ENCODE assay signal across 2 fruit fly cellular contexts in genomic region chr3R:30164162-30164561, dm6.
TF ChIP-seq lines count a peak whose summit lies in the region.

No protein-coding gene starts in this region.

TF ChIP-seq in whole organism, embryonic, 481 proteins besides CTCF, POLR2A, EP300 and RAD21 (continued from another document and continues in another):
- no peak for TF ChIP-seq CG15011 (GFP tag; optimal IDR thresholded peaks at IDR 0.05; lab: Kevin White, UChicago)
- peak; percentile 58 for TF ChIP-seq ATbp (GFP tag; optimal IDR thresholded peaks at IDR 0.05; lab: Kevin White, UChicago)
- TF ChIP-seq CG6254 (GFP tag; optimal IDR thresholded peaks at IDR 0.05; lab: Kevin White, UChicago): peak; percentile 10
- TF ChIP-seq tap (tag; optimal IDR thresholded peaks at IDR 0.05; lab: Kevin White, UChicago): no peak
- TF ChIP-seq CG4360 (GFP tag; IDR thresholded peaks at IDR 0.05; lab: Robert Waterston, UW): no peak
- TF ChIP-seq inv (GFP tag; IDR thresholded peaks at IDR 0.05; lab: Robert Waterston, UW; ENCODE audit: partially characterized antibody): no peak
- peak; percentile 32 for TF ChIP-seq CG30403 (GFP tag; optimal IDR thresholded peaks at IDR 0.05; lab: Kevin White, UChicago)
- no peak for TF ChIP-seq Asciz (GFP tag; optimal IDR thresholded peaks at IDR 0.05; lab: Kevin White, UChicago)
- TF ChIP-seq phol (tag; optimal IDR thresholded peaks at IDR 0.05; lab: Kevin White, UChicago): peak; percentile 42
- no peak for TF ChIP-seq Oaz (GFP tag; IDR thresholded peaks at IDR 0.05; lab: Robert Waterston, UW)
- TF ChIP-seq Pdp1 (GFP tag; optimal IDR thresholded peaks at IDR 0.05; lab: Kevin White, UChicago): peak in 1 of 2 experiments; percentile 26
- no peak for TF ChIP-seq dm (GFP tag; optimal IDR thresholded peaks at IDR 0.05; lab: Kevin White, UChicago)
- no peak for TF ChIP-seq pb (GFP tag; optimal IDR thresholded peaks at IDR 0.05; lab: Kevin White, UChicago)
- no peak for TF ChIP-seq CG12104 (GFP tag; optimal IDR thresholded peaks at IDR 0.05; lab: Kevin White, UChicago)
- TF ChIP-seq Drgx (GFP tag; IDR thresholded peaks at IDR 0.05; lab: Robert Waterston, UW): peak; percentile 86
- TF ChIP-seq Lim3 (GFP tag; IDR thresholded peaks at IDR 0.05; lab: Robert Waterston, UW): no peak
- TF ChIP-seq Hr78 (GFP tag; optimal IDR thresholded peaks at IDR 0.05; lab: Kevin White, UChicago): peak in 1 of 2 experiments; percentile 11
- peak; percentile 29 for TF ChIP-seq lab (GFP tag; optimal IDR thresholded peaks at IDR 0.05; lab: Kevin White, UChicago)
- no peak for TF ChIP-seq prd (optimal IDR thresholded peaks at IDR 0.05; lab: Kevin White, UChicago)
- TF ChIP-seq prd (GFP tag; IDR thresholded peaks at IDR 0.05; lab: Robert Waterston, UW): peak; percentile 72; the same call in 2 of the 3 replicates
- TF ChIP-seq sens-2 (GFP tag; IDR thresholded peaks at IDR 0.05; lab: Robert Waterston, UW): no peak
- TF ChIP-seq sisA (GFP tag; IDR thresholded peaks at IDR 0.05; lab: Robert Waterston, UW): peak; percentile 55; the same call in 1 of the 2 replicates
- no peak for TF ChIP-seq CG7271 (tag; optimal IDR thresholded peaks at IDR 0.05; lab: Kevin White, UChicago)
- no peak for TF ChIP-seq CHES-1-like (GFP tag; optimal IDR thresholded peaks at IDR 0.05; lab: Kevin White, UChicago)
- TF ChIP-seq CG32772 (GFP tag; IDR thresholded peaks at IDR 0.05; lab: Robert Waterston, UW): 0 out of 2 replicates have a peak, but pooled peaks have one; percentile 18
- TF ChIP-seq slp2 (GFP tag; optimal IDR thresholded peaks at IDR 0.05; lab: Kevin White, UChicago): peak; percentile 17
- TF ChIP-seq H2.0 (GFP tag; IDR thresholded peaks at IDR 0.05; lab: Robert Waterston, UW): 0 out of 2 replicates have a peak, but pooled peaks have one; percentile 30
- peak; percentile 63 for TF ChIP-seq Ptx1 (GFP tag; IDR thresholded peaks at IDR 0.05; lab: Robert Waterston, UW)
- TF ChIP-seq ewg (GFP tag; optimal IDR thresholded peaks at IDR 0.05; lab: Kevin White, UChicago): peak; percentile 25
- peak; percentile 7 for TF ChIP-seq CG10209 (GFP tag; optimal IDR thresholded peaks at IDR 0.05; lab: Kevin White, UChicago)
- peak; percentile 38; the same call in 1 of the 2 replicates for TF ChIP-seq CG6689 (GFP tag; IDR thresholded peaks at IDR 0.05; lab: Robert Waterston, UW)
- peak; percentile 64 for TF ChIP-seq Sox102F (GFP tag; optimal IDR thresholded peaks at IDR 0.05; lab: Kevin White, UChicago)
- peak; percentile 35 for TF ChIP-seq az2 (GFP tag; optimal IDR thresholded peaks at IDR 0.05; lab: Kevin White, UChicago)
- no peak for TF ChIP-seq CG8359 (GFP tag; optimal IDR thresholded peaks at IDR 0.05; lab: Kevin White, UChicago; ENCODE audit: borderline replicate concordance)
- TF ChIP-seq CG7556 (GFP tag; optimal IDR thresholded peaks at IDR 0.05; lab: Kevin White, UChicago): peak; percentile 6
- no peak for TF ChIP-seq CG17385 (GFP tag; optimal IDR thresholded peaks at IDR 0.05; lab: Kevin White, UChicago)
- TF ChIP-seq lmd (GFP tag; IDR thresholded peaks at IDR 0.05; lab: Robert Waterston, UW): peak; percentile 41; the same call in 1 of the 2 replicates
- no peak for TF ChIP-seq zen (tag; optimal IDR thresholded peaks at IDR 0.05; lab: Kevin White, UChicago)
- no peak for TF ChIP-seq Dip2 (GFP tag; IDR thresholded peaks at IDR 0.05; lab: Robert Waterston, UW)
- no peak for TF ChIP-seq wek (GFP tag; optimal IDR thresholded peaks at IDR 0.05; lab: Kevin White, UChicago)
- peak; percentile 5 for TF ChIP-seq mam (GFP tag; optimal IDR thresholded peaks at IDR 0.05; lab: Kevin White, UChicago)
- peak; percentile 48; the same call in 1 of the 2 replicates for TF ChIP-seq ara (GFP tag; IDR thresholded peaks at IDR 0.05; lab: Robert Waterston, UW)
- peak; percentile 77; the same call in 2 of the 3 replicates for TF ChIP-seq so (GFP tag; IDR thresholded peaks at IDR 0.05; lab: Robert Waterston, UW)
- 0 out of 2 replicates have a peak, but pooled peaks have one; percentile 31 for TF ChIP-seq Atf6 (GFP tag; IDR thresholded peaks at IDR 0.05; lab: Robert Waterston, UW)
- peak; percentile 43 for TF ChIP-seq CG17359 (tag; optimal IDR thresholded peaks at IDR 0.05; lab: Kevin White, UChicago)
- TF ChIP-seq CG11398 (GFP tag; optimal IDR thresholded peaks at IDR 0.05; lab: Kevin White, UChicago): no peak
- TF ChIP-seq stc (GFP tag; IDR thresholded peaks at IDR 0.05; lab: Robert Waterston, UW): peak; percentile 52; the same call in 1 of the 2 replicates
- TF ChIP-seq NC2α (GFP tag; optimal IDR thresholded peaks at IDR 0.05; lab: Kevin White, UChicago): no peak
- no peak for TF ChIP-seq pan (optimal IDR thresholded peaks at IDR 0.05; lab: Kevin White, UChicago)
- TF ChIP-seq pan (GFP tag; optimal IDR thresholded peaks at IDR 0.05 in 1 of 2, IDR thresholded peaks at IDR 0.05 in 1 of 2): peak in 1 of 2 experiments; percentile 62
- 0 out of 2 replicates have a peak, but pooled peaks have one; percentile 11 for TF ChIP-seq bowl (GFP tag; IDR thresholded peaks at IDR 0.05; lab: Robert Waterston, UW)
- TF ChIP-seq CG16863 (GFP tag; optimal IDR thresholded peaks at IDR 0.05; lab: Kevin White, UChicago): no peak
- TF ChIP-seq bab2 (GFP tag; optimal IDR thresholded peaks at IDR 0.05; lab: Kevin White, UChicago): peak; percentile 12
- TF ChIP-seq Rx (GFP tag; IDR thresholded peaks at IDR 0.05; lab: Robert Waterston, UW): peak; percentile 36; the same call in 1 of the 2 replicates
- TF ChIP-seq Sry-δ (GFP tag; optimal IDR thresholded peaks at IDR 0.05; lab: Kevin White, UChicago): no peak
- peak; percentile 48 for TF ChIP-seq ttk (GFP tag; IDR thresholded peaks at IDR 0.05; lab: Robert Waterston, UW)
- peak; percentile 17 for TF ChIP-seq CG30431 (GFP tag; optimal IDR thresholded peaks at IDR 0.05; lab: Kevin White, UChicago)
- peak; percentile 5 for TF ChIP-seq CG4820 (GFP tag; optimal IDR thresholded peaks at IDR 0.05; lab: Kevin White, UChicago)
- 0 out of 3 replicates have a peak, but pooled peaks have one; percentile 29 for TF ChIP-seq sr (GFP tag; IDR thresholded peaks at IDR 0.05; lab: Robert Waterston, UW)
- TF ChIP-seq ken (GFP tag; IDR thresholded peaks at IDR 0.05; lab: Robert Waterston, UW): 0 out of 3 replicates have a peak, but pooled peaks have one; percentile 56
- TF ChIP-seq CG1603 (tag; optimal IDR thresholded peaks at IDR 0.05; lab: Kevin White, UChicago): peak; percentile 51
- TF ChIP-seq onecut (GFP tag; IDR thresholded peaks at IDR 0.05; lab: Robert Waterston, UW): no peak
- TF ChIP-seq Tbp (GFP tag; optimal IDR thresholded peaks at IDR 0.05; lab: Kevin White, UChicago): no peak

TF ChIP-seq in whole organism, prepupa, 60 proteins besides CTCF, POLR2A, EP300 and RAD21 (continued from another document):
- TF ChIP-seq CG11902 (GFP tag; optimal IDR thresholded peaks at IDR 0.05; lab: Kevin White, UChicago): no peak
- peak in 1 of 2 experiments; percentile 64 for TF ChIP-seq salr (GFP tag; optimal IDR thresholded peaks at IDR 0.05; lab: Kevin White, UChicago)
- peak; percentile 80 for TF ChIP-seq dac (GFP tag; optimal IDR thresholded peaks at IDR 0.05; lab: Kevin White, UChicago)
- TF ChIP-seq svp (GFP tag; lab: Kevin White, UChicago): peak; percentile 66
- TF ChIP-seq CG8119 (GFP tag; IDR thresholded peaks at IDR 0.05; lab: Robert Waterston, UW): peak; percentile 88
- no peak for TF ChIP-seq cyc (GFP tag; optimal IDR thresholded peaks at IDR 0.05; lab: Kevin White, UChicago)
- peak; percentile 83 for TF ChIP-seq CG6163 (GFP tag; IDR thresholded peaks at IDR 0.05; lab: Robert Waterston, UW)
- TF ChIP-seq CG15336 (GFP tag; IDR thresholded peaks at IDR 0.05; lab: Robert Waterston, UW): peak; percentile 89
- peak; percentile 95 for TF ChIP-seq Blimp-1 (GFP tag; optimal IDR thresholded peaks at IDR 0.05; lab: Kevin White, UChicago)
- no peak for TF ChIP-seq CG9139 (GFP tag; optimal IDR thresholded peaks at IDR 0.05; lab: Kevin White, UChicago)
- TF ChIP-seq ss (GFP tag; optimal IDR thresholded peaks at IDR 0.05; lab: Kevin White, UChicago): no peak
- TF ChIP-seq net (GFP tag; optimal IDR thresholded peaks at IDR 0.05; lab: Kevin White, UChicago): peak; percentile 58
- peak; percentile 26 for TF ChIP-seq Sox14 (GFP tag; optimal IDR thresholded peaks at IDR 0.05; lab: Kevin White, UChicago)
- TF ChIP-seq Hr38 (GFP tag; optimal IDR thresholded peaks at IDR 0.05; lab: Kevin White, UChicago): no peak
- no peak for TF ChIP-seq fd85E (GFP tag; optimal IDR thresholded peaks at IDR 0.05; lab: Kevin White, UChicago)
- TF ChIP-seq CG34406 (GFP tag; optimal IDR thresholded peaks at IDR 0.05; lab: Kevin White, UChicago): peak; percentile 20
- TF ChIP-seq fd59A (GFP tag; optimal IDR thresholded peaks at IDR 0.05; lab: Kevin White, UChicago): no peak
- peak; percentile 4 for TF ChIP-seq Ets96B (tag; optimal IDR thresholded peaks at IDR 0.05; lab: Kevin White, UChicago)
- peak; percentile 37 for TF ChIP-seq CG6792 (GFP tag; optimal IDR thresholded peaks at IDR 0.05; lab: Kevin White, UChicago)
- peak; percentile 31 for TF ChIP-seq acj6 (GFP tag; optimal IDR thresholded peaks at IDR 0.05; lab: Kevin White, UChicago)
- no peak for TF ChIP-seq CG31627 (GFP tag; optimal IDR thresholded peaks at IDR 0.05; lab: Kevin White, UChicago)
- no peak for TF ChIP-seq CG10669 (GFP tag; optimal IDR thresholded peaks at IDR 0.05; lab: Kevin White, UChicago)
- peak; percentile 13 for TF ChIP-seq esn (GFP tag; optimal IDR thresholded peaks at IDR 0.05; lab: Kevin White, UChicago)
- TF ChIP-seq Ets21C (GFP tag; optimal IDR thresholded peaks at IDR 0.05; lab: Kevin White, UChicago): no peak
- peak; percentile 80 for TF ChIP-seq Lpt (GFP tag; optimal IDR thresholded peaks at IDR 0.05; lab: Kevin White, UChicago)
- TF ChIP-seq achi (GFP tag; optimal IDR thresholded peaks at IDR 0.05; lab: Kevin White, UChicago): peak; percentile 64
- no peak for TF ChIP-seq CG1621 (tag; optimal IDR thresholded peaks at IDR 0.05; lab: Kevin White, UChicago)
- peak; percentile 42; the same call in 1 of the 2 replicates for TF ChIP-seq CG11294 (GFP tag; IDR thresholded peaks at IDR 0.05; lab: Robert Waterston, UW)
- TF ChIP-seq CG3919 (GFP tag; optimal IDR thresholded peaks at IDR 0.05; lab: Kevin White, UChicago): peak; percentile 73
- no peak for TF ChIP-seq CG16779 (tag; optimal IDR thresholded peaks at IDR 0.05; lab: Kevin White, UChicago)
- TF ChIP-seq CG6276 (GFP tag; optimal IDR thresholded peaks at IDR 0.05; lab: Kevin White, UChicago): peak; percentile 72
- TF ChIP-seq vri (GFP tag; optimal IDR thresholded peaks at IDR 0.05; lab: Kevin White, UChicago): no peak
- peak; percentile 24 for TF ChIP-seq topi (GFP tag; optimal IDR thresholded peaks at IDR 0.05; lab: Kevin White, UChicago)
- peak; percentile 58 for TF ChIP-seq OdsH (GFP tag; optimal IDR thresholded peaks at IDR 0.05; lab: Kevin White, UChicago)
- TF ChIP-seq CG8319 (GFP tag; optimal IDR thresholded peaks at IDR 0.05; lab: Kevin White, UChicago): no peak
- peak; percentile 89 for TF ChIP-seq Hr4 (GFP tag; optimal IDR thresholded peaks at IDR 0.05; lab: Kevin White, UChicago)
